Worm (Caenorhabditis elegans) whole organism, L4 larva: Measurements from ENCODE around the gene cept-1.

Source experiments
- ZK546.5 ChIP-seq, 2 experiments: sonication (generic microtip); optimal IDR thresholded peaks; 2 replicates each; lab custom pipeline; 2017; ENCODE audit warnings: missing biosample characterization in 2 of 2, missing genetic modification characterization in 2 of 2
- nhr-11 ChIP-seq: fragments of 150-350 bp; optimal IDR thresholded peaks from 2 replicates; lab custom pipeline; 2014; ENCODE audit warnings: missing biosample characterization, missing genetic modification characterization
- pha-4 ChIP-seq, 2 experiments: fragments of 150-350 bp in 1 of 2; fragments of 200-800 bp in 1 of 2; sonication (Bioruptor generic) in 1 of 2; IDR thresholded peaks in 1 of 2; optimal IDR thresholded peaks in 1 of 2; 2 replicates each; pipeline versions ENCODE4 v1.3.6 to Lab custom; 2014 to 2022; ENCODE audit warnings: missing genetic modification characterization in 2 of 2, missing genetic modification reagents in 2 of 2, missing biosample characterization in 1 of 2, missing compliant biosample characterization in 1 of 2

ce11 chrX:12815367-12815766 lies 53.5 kb downstream of the cept-1 start:
- TF ChIP-seq ZK546.5 (tag; optimal IDR thresholded peaks at IDR 0.05; lab: Kevin White, UChicago): no peak
- no peak for TF ChIP-seq pha-4 (GFP tag; IDR thresholded peaks at IDR 0.05; lab: Robert Waterston, UW)
- no peak for TF ChIP-seq pha-4 (tag; optimal IDR thresholded peaks at IDR 0.05; lab: Kevin White, UChicago)
- TF ChIP-seq nhr-11: no peak
